Fruit fly (Drosophila melanogaster): ENCODE data around the gene Pi4KIIalpha.

DNA sequence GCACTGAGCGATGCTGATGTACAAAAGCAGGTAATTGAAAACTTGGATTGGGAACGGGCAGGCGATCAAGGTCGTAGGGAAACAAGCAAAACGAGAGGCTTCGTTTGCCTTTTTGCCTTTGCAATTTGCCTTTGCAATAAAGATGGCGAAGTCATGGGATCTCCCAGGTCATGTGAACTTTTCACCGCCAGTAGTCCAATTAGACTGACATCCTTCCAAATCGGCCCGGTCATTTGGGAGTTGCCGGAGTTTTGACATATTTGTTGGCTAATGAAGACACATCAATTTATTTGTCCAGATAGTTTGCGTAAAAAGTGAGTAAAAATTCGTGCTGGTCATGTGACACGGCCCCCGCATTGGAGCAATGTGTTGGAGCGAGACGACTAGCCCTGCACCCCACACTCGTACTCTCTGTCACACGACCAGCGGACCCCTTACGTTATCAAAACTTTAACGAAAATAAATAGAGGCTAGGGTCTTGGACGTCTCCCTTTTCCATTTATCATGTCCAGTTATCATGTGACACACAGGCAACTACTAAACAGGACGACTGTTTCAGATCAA, 28.6 kb upstream of the Pi4KIIalpha start:
- TF ChIP-seq Sin3A (optimal IDR thresholded peaks at IDR 0.05) = no peak
- no peak for TF ChIP-seq psq (optimal IDR thresholded peaks at IDR 0.05)
- TF ChIP-seq ttk (optimal IDR thresholded peaks at IDR 0.05) = no peak
- no peak for TF ChIP-seq insv (optimal IDR thresholded peaks at IDR 0.05)
